Worm (Caenorhabditis elegans): ENCODE measurements around the gene tmed-4.
"Not testable (repeated sequence)": the region's sequence is repeated elsewhere in the genome, so short reads cannot be mapped to it uniquely, and the experiment has no call there.

The tmed-4 gene

DNA sequence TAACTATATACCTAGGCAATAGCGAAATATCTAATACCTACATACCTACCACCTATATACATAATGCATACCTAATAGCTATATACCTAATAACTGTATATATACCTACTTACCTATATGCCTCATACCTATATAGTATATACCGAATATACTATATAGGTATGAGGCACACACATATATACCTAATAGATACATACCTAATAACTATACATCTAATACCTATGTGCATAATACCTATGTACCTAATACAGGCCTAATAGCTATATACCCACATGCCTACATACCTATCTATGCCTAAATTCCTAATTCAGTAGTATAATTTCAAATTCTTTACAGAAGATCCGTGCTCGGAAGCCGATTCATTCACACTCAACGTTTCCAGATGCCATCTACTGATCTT lies 5.6 kb upstream of the tmed-4 start:
- TF ChIP-seq unc-62 (GFP tag; optimal IDR thresholded peaks at IDR 0.05 in 1 of 2) (peak in 1 of 2 experiments; percentile 72), unc-62 (tag; optimal IDR thresholded peaks at IDR 0.05) (no peak), aly-2 (tag; optimal IDR thresholded peaks at IDR 0.05) (no peak)

- not testable (repeated sequence) for TF ChIP-seq F26F4.8 (GFP tag; conservative IDR thresholded peaks at IDR 0.05); mdt-29 (GFP tag; IDR thresholded peaks at IDR 0.05); dmd-8 (GFP tag; IDR thresholded peaks at IDR 0.05)
Measured at ce11 chrV:19949721-19950120, 828 bp upstream of the tmed-4 start, which contains the start of gene Y60A3A.8. Y60A3A.8 (plus strand) TSS chrV:19949978.

DNA sequence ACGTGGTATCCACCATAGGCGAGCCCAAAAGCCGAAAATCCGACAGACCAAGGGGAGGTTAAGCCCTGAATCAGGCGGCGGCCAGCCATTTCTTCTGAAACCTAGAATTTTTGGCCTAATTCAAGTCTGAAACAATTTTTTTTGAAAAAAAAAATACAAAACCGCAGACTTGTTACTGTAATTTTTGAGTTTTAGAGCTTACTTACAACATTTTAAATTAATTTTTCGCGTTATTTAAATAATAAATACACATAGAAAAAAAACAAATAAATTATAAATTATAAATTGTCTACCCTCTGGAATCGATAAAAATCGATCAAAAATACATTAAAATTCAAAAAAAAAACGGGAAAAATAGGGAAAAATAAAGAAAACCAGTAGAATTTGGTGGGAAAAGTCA lies 2.4 kb downstream of the tmed-4 start, which contains the start of gene dhs-24:
Gene dhs-24 (minus strand): TSS at position 101 of the 400 bp plus-strand sequence.
- TF ChIP-seq lin-38 (GFP tag; IDR thresholded peaks at IDR 0.05) (0 out of 2 replicates have a peak, but pooled peaks have one; percentile 21), snpc-1.2 (GFP tag; IDR thresholded peaks at IDR 0.05) (0 out of 2 replicates have a peak, but pooled peaks have one; percentile 13), dmd-9 (GFP tag; IDR thresholded peaks at IDR 0.05) (no peak), ama-1 (optimal IDR thresholded peaks at IDR 0.05) (peak; percentile 55), F44E2.7 (GFP tag; IDR thresholded peaks at IDR 0.05) (no peak), madf-5 (GFP tag; IDR thresholded peaks at IDR 0.05) (no peak)

DNA sequence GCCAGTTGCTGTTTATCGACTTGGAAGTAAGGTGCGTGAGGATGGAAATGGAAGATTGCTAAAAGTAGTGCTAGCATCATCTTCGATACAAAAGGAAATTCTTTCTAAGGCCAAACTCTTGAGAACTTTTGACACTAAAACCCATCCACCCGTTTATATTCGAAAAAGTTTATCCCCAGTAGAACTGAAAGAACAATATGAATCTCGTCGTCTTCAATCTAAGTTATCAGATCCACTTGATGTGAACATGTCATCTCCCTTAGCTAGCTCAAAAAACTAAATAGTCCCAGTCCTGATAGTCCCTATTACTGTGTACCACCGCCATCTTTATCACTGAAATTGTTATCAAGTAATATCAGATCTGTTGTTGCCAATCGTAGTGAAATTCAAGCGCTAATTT lies 11.9 kb downstream of the tmed-4 start:
- TF ChIP-seq R02D3.7 (tag; optimal IDR thresholded peaks at IDR 0.05), result no peak
- TF ChIP-seq nhr-237 (tag; optimal IDR thresholded peaks at IDR 0.05), result no peak
- peak in 1 of 2 experiments; percentile 50 for TF ChIP-seq unc-62 (GFP tag; optimal IDR thresholded peaks at IDR 0.05 in 1 of 2)
- TF ChIP-seq unc-62 (tag; optimal IDR thresholded peaks at IDR 0.05), result no peak

ce11 chrV:19934223-19934622 lies 14.7 kb downstream of the tmed-4 start, which contains the start of gene algn-7:
algn-7 (minus strand) TSS chrV:19934323.
- TF ChIP-seq T26A8.4 (GFP tag; IDR thresholded peaks at IDR 0.05) (no peak), nhr-111 (GFP tag; optimal IDR thresholded peaks at IDR 0.05) (no peak), nhr-25 (tag; optimal IDR thresholded peaks at IDR 0.05; ENCODE audit: borderline replicate concordance, insufficient read depth) (no peak), lir-3 (tag; optimal IDR thresholded peaks at IDR 0.05) (no peak), madf-9 (GFP tag; conservative IDR thresholded peaks at IDR 0.05) (no peak)

ce11 chrV:19923924-19924323 lies 25.0 kb downstream of the tmed-4 start, which contains the start of gene skr-4:
skr-4 (plus strand) TSS chrV:19924224.
- TF ChIP-seq fkh-10 (GFP tag; optimal IDR thresholded peaks at IDR 0.05) (no peak), mdt-29 (GFP tag; IDR thresholded peaks at IDR 0.05) (no peak), unc-62 (GFP tag; optimal IDR thresholded peaks at IDR 0.05 in 1 of 2) (no peak), unc-62 (tag; optimal IDR thresholded peaks at IDR 0.05) (no peak), tag-97 (GFP tag; IDR thresholded peaks at IDR 0.05) (no peak), mep-1 (tag; optimal IDR thresholded peaks at IDR 0.05) (no peak), daf-16 (GFP tag; optimal IDR thresholded peaks at IDR 0.05) (no peak), daf-16 (tag; optimal IDR thresholded peaks at IDR 0.05) (peak; percentile 51), pqm-1 (tag; optimal IDR thresholded peaks at IDR 0.05) (peak; percentile 3), F49E8.2 (tag; optimal IDR thresholded peaks at IDR 0.05; ENCODE audit: borderline replicate concordance) (no peak), zfp-3 (GFP tag; conservative IDR thresholded peaks at IDR 0.05) (no peak), nhr-41 (GFP tag; IDR thresholded peaks at IDR 0.05) (no peak), hlh-30 (tag; optimal IDR thresholded peaks at IDR 0.05; ENCODE audit: insufficient read depth) (no peak)

ce11 chrV:19922613-19923012 lies 26.3 kb downstream of the tmed-4 start, which contains the start of gene Y60A3A.16:
Y60A3A.16 (minus strand) TSS chrV:19922713.
- TF ChIP-seq lin-29 (GFP tag; IDR thresholded peaks at IDR 0.05) (no peak), unc-62 (GFP tag; optimal IDR thresholded peaks at IDR 0.05 in 1 of 2) (peak in 1 of 2 experiments; percentile 33), unc-62 (tag; optimal IDR thresholded peaks at IDR 0.05) (no peak), aha-1 (tag) (peak; percentile 54), Y5F2A.4 (GFP tag; optimal IDR thresholded peaks at IDR 0.05) (no peak), T20F7.1 (GFP tag; optimal IDR thresholded peaks at IDR 0.05) (no peak)
